Fruit fly (Drosophila melanogaster) whole organism, embryonic: ENCODE results near the gene Lcp65Aa.

Experiments used
- Bteb2 ChIP-seq: fragments of 200-800 bp; sonication (Bioruptor generic); optimal IDR thresholded peaks from 2 replicates; lab custom pipeline; 2016; ENCODE audit warnings: missing biosample characterization, missing genetic modification characterization
- CG12391 ChIP-seq: fragments of 200-800 bp; sonication (Bioruptor generic); optimal IDR thresholded peaks from 3 replicates; lab custom pipeline; 2018; ENCODE audit warnings: missing biosample characterization, mild to moderate bottlenecking, missing genetic modification characterization, moderate library complexity
- CG13287 ChIP-seq: fragments of 200-800 bp; sonication (Bioruptor generic); IDR thresholded peaks from 2 replicates; pipeline ENCODE4 v1.3.6; 2022; ENCODE audit warnings: missing biosample characterization, missing genetic modification characterization; ENCODE audit not compliant: partially characterized antibody
- CG13775 ChIP-seq: fragments of 200-800 bp; sonication (Bioruptor generic); optimal IDR thresholded peaks from 3 replicates; lab custom pipeline; 2017; ENCODE audit warnings: missing biosample characterization, mild to moderate bottlenecking, missing genetic modification characterization
- CG14965 ChIP-seq: fragments of 200-800 bp; sonication (Bioruptor generic); optimal IDR thresholded peaks from 2 replicates; lab custom pipeline; 2016; ENCODE audit warnings: missing biosample characterization, missing genetic modification characterization, borderline replicate concordance
- CG16815 ChIP-seq: fragments of 200-800 bp; sonication (Bioruptor generic); optimal IDR thresholded peaks from 3 replicates; lab custom pipeline; 2017; ENCODE audit warnings: missing biosample characterization, mild to moderate bottlenecking, missing genetic modification characterization
- CG17328 ChIP-seq: fragments of 200-800 bp; sonication (Bioruptor generic); IDR thresholded peaks from 2 replicates; pipeline ENCODE4 v1.3.6; 2022; ENCODE audit warnings: missing biosample characterization, missing genetic modification characterization
- CG18262 ChIP-seq: fragments of 200-800 bp; optimal IDR thresholded peaks from 3 replicates; lab custom pipeline; 2019; ENCODE audit warnings: missing biosample characterization, mild to moderate bottlenecking, missing genetic modification characterization, moderate library complexity
- CG34224 ChIP-seq: fragments of 200-800 bp; sonication (Bioruptor generic); IDR thresholded peaks from 3 replicates; pipeline ENCODE4 v1.3.6; 2022; ENCODE audit warnings: missing biosample characterization, missing genetic modification characterization; ENCODE audit not compliant: partially characterized antibody
- CG3838 ChIP-seq: fragments of 200-800 bp; sonication (Bioruptor generic); optimal IDR thresholded peaks from 3 replicates; lab custom pipeline; 2016; ENCODE audit warnings: missing biosample characterization, missing genetic modification characterization
- CG42726 ChIP-seq: fragments of 200-800 bp; sonication (Bioruptor generic); IDR thresholded peaks from 2 replicates; pipeline ENCODE4 v1.3.6; 2022; ENCODE audit warnings: missing biosample characterization, missing genetic modification characterization; ENCODE audit not compliant: partially characterized antibody
- CG4328 ChIP-seq: fragments of 200-800 bp; sonication (Bioruptor generic); optimal IDR thresholded peaks from 3 replicates; lab custom pipeline; 2017; ENCODE audit warnings: missing biosample characterization, missing genetic modification reagents, missing genetic modification characterization
- CG4404 ChIP-seq: fragments of 200-800 bp; sonication (Bioruptor generic); IDR thresholded peaks from 2 replicates; pipeline ENCODE4 v1.3.6; 2022; ENCODE audit warnings: missing biosample characterization, missing genetic modification characterization
- CG5953 ChIP-seq: fragments of 200-800 bp; sonication (Bioruptor generic); IDR thresholded peaks from 2 replicates; pipeline ENCODE4 v1.3.6; 2022; ENCODE audit warnings: missing biosample characterization, missing genetic modification characterization
- CG6272 ChIP-seq: fragments of 200-800 bp; sonication (Bioruptor generic); IDR thresholded peaks from 2 replicates; pipeline ENCODE4 v1.3.6; 2022; ENCODE audit warnings: missing biosample characterization, missing genetic modification characterization
- CG7839 ChIP-seq: fragments of 200-800 bp; sonication (Bioruptor generic); optimal IDR thresholded peaks from 3 replicates; lab custom pipeline; 2018; ENCODE audit warnings: missing biosample characterization, mild to moderate bottlenecking, missing genetic modification characterization, moderate library complexity
- CG9437 ChIP-seq: fragments of 200-800 bp; sonication (Bioruptor generic); optimal IDR thresholded peaks from 2 replicates; lab custom pipeline; 2018; ENCODE audit warnings: missing biosample characterization, mild to moderate bottlenecking, missing genetic modification characterization
- Doc2 ChIP-seq: fragments of 200-800 bp; sonication (Bioruptor generic); IDR thresholded peaks from 2 replicates; pipeline ENCODE4 v1.3.6; 2022; ENCODE audit warnings: missing biosample characterization, missing genetic modification characterization
- H2.0 ChIP-seq: fragments of 200-800 bp; sonication (Bioruptor generic); IDR thresholded peaks from 2 replicates; pipeline ENCODE4 v1.3.6; 2022; ENCODE audit warnings: missing biosample characterization, missing genetic modification characterization
- HLH3B ChIP-seq: fragments of 200-800 bp; sonication (Bioruptor generic); IDR thresholded peaks from 2 replicates; pipeline ENCODE4 v1.3.6; 2022; ENCODE audit warnings: missing biosample characterization, missing genetic modification characterization
- HLH4C ChIP-seq: fragments of 200-800 bp; sonication (Bioruptor generic); IDR thresholded peaks from 3 replicates; pipeline ENCODE4 v1.3.6; 2022; ENCODE audit warnings: missing biosample characterization, missing genetic modification characterization; ENCODE audit not compliant: partially characterized antibody
- Neu2 ChIP-seq: fragments of 200-800 bp; sonication (Bioruptor generic); optimal IDR thresholded peaks from 3 replicates; lab custom pipeline; 2016; ENCODE audit warnings: missing biosample characterization, missing genetic modification characterization, borderline replicate concordance
- Six4 ChIP-seq: fragments of 200-800 bp; sonication (Bioruptor generic); optimal IDR thresholded peaks from 2 replicates; lab custom pipeline; 2016; ENCODE audit warnings: missing biosample characterization, missing genetic modification characterization
- Sox100B ChIP-seq: fragments of 200-800 bp; sonication (Bioruptor generic); optimal IDR thresholded peaks from 3 replicates; lab custom pipeline; 2018; ENCODE audit warnings: missing biosample characterization, mild to moderate bottlenecking, missing genetic modification characterization
- TFAM ChIP-seq: fragments of 200-800 bp; sonication (Bioruptor generic); optimal IDR thresholded peaks from 2 replicates; lab custom pipeline; 2017; ENCODE audit warnings: missing biosample characterization, missing genetic modification characterization, inconsistent platforms
- bigmax ChIP-seq: fragments of 200-800 bp; sonication (Bioruptor generic); optimal IDR thresholded peaks from 2 replicates; lab custom pipeline; 2018; ENCODE audit warnings: missing biosample characterization, mild to moderate bottlenecking, missing genetic modification characterization
- cas ChIP-seq: fragments of 200-800 bp; sonication (Bioruptor generic); IDR thresholded peaks from 2 replicates; pipeline ENCODE4 v1.3.6; 2022; ENCODE audit warnings: missing biosample characterization, missing genetic modification characterization
- corto ChIP-seq: fragments of 200-800 bp; sonication (Bioruptor generic); optimal IDR thresholded peaks from 2 replicates; lab custom pipeline; 2016; ENCODE audit warnings: missing biosample characterization, mild to moderate bottlenecking, missing genetic modification characterization, moderate library complexity
- croc ChIP-seq: fragments of 200-800 bp; sonication (Bioruptor generic); conservative IDR thresholded peaks from 3 replicates; pipeline ENCODE4 v1.3.6; 2022; ENCODE audit warnings: missing biosample characterization, missing genetic modification characterization
- crol ChIP-seq: fragments of 200-800 bp; sonication (Bioruptor generic); IDR thresholded peaks from 2 replicates; pipeline ENCODE4 v1.3.6; 2022; ENCODE audit warnings: missing biosample characterization, missing genetic modification characterization
- dmrt11E ChIP-seq: fragments of 200-800 bp; sonication (Bioruptor generic); optimal IDR thresholded peaks from 3 replicates; lab custom pipeline; 2018; ENCODE audit warnings: missing biosample characterization, mild to moderate bottlenecking, missing genetic modification characterization, moderate library complexity
- fd64A ChIP-seq: fragments of 200-800 bp; sonication (Bioruptor generic); optimal IDR thresholded peaks from 3 replicates; lab custom pipeline; 2018; ENCODE audit warnings: missing biosample characterization, mild to moderate bottlenecking, missing genetic modification characterization
- ftz-f1 ChIP-seq: fragments of 200-800 bp; sonication (Bioruptor generic); optimal IDR thresholded peaks from 2 replicates; lab custom pipeline; 2016; ENCODE audit warnings: missing biosample characterization, missing genetic modification characterization
- ind ChIP-seq: fragments of 200-800 bp; sonication (Bioruptor generic); optimal IDR thresholded peaks from 3 replicates; lab custom pipeline; 2016; ENCODE audit warnings: missing biosample characterization, missing genetic modification characterization
- jigr1 ChIP-seq: fragments of 200-800 bp; sonication (Bioruptor generic); IDR thresholded peaks from 3 replicates; pipeline ENCODE4 v1.3.6; 2022; ENCODE audit warnings: missing biosample characterization, missing genetic modification characterization
- knrl ChIP-seq: fragments of 200-800 bp; sonication (Bioruptor generic); IDR thresholded peaks from 3 replicates; pipeline ENCODE4 v1.3.6; 2022; ENCODE audit warnings: missing biosample characterization, missing genetic modification characterization; ENCODE audit not compliant: partially characterized antibody
- lab ChIP-seq: fragments of 200-800 bp; sonication (Bioruptor generic); optimal IDR thresholded peaks from 3 replicates; lab custom pipeline; 2017; ENCODE audit warnings: missing biosample characterization, missing genetic modification characterization, mild to moderate bottlenecking, moderate library complexity, missing genetic modification reagents
- lmd ChIP-seq: fragments of 200-800 bp; sonication (Bioruptor generic); IDR thresholded peaks from 2 replicates; pipeline ENCODE4 v1.3.6; 2022; ENCODE audit warnings: missing biosample characterization, missing genetic modification characterization
- nau ChIP-seq: fragments of 200-800 bp; sonication (Bioruptor generic); optimal IDR thresholded peaks from 3 replicates; lab custom pipeline; 2017; ENCODE audit warnings: missing biosample characterization, mild to moderate bottlenecking, missing genetic modification characterization, missing genetic modification reagents
- onecut ChIP-seq: fragments of 200-800 bp; sonication (Bioruptor generic); IDR thresholded peaks from 2 replicates; pipeline ENCODE4 v1.3.6; 2022; ENCODE audit warnings: missing biosample characterization, missing genetic modification characterization
- org-1 ChIP-seq: fragments of 200-800 bp; sonication (Bioruptor generic); optimal IDR thresholded peaks from 2 replicates; lab custom pipeline; 2017; ENCODE audit warnings: missing biosample characterization, missing genetic modification characterization
- peb ChIP-seq: fragments of 200-800 bp; sonication (Bioruptor generic); IDR thresholded peaks from 2 replicates; pipeline ENCODE4 v1.3.6; 2022; ENCODE audit warnings: missing biosample characterization, missing genetic modification characterization
- pzg ChIP-seq: fragments of 200-800 bp; sonication (Bioruptor generic); optimal IDR thresholded peaks from 3 replicates; lab custom pipeline; 2018; ENCODE audit warnings: missing biosample characterization, mild to moderate bottlenecking, missing genetic modification characterization, moderate library complexity
- ranshi ChIP-seq: fragments of 200-800 bp; sonication (Bioruptor generic); IDR thresholded peaks from 2 replicates; pipeline ENCODE4 v1.3.6; 2022; ENCODE audit warnings: missing biosample characterization, missing genetic modification characterization
- rib ChIP-seq: fragments of 200-800 bp; sonication (Bioruptor generic); IDR thresholded peaks from 2 replicates; pipeline ENCODE4 v1.3.6; 2022; ENCODE audit warnings: missing biosample characterization, missing genetic modification characterization
- sisA ChIP-seq: fragments of 200-800 bp; sonication (Bioruptor generic); IDR thresholded peaks from 2 replicates; pipeline ENCODE4 v1.3.6; 2022; ENCODE audit warnings: missing biosample characterization, missing genetic modification characterization
- wor ChIP-seq: fragments of 200-800 bp; sonication (Bioruptor generic); IDR thresholded peaks from 2 replicates; pipeline ENCODE4 v1.3.6; 2022; ENCODE audit warnings: missing biosample characterization, missing genetic modification characterization
- zen ChIP-seq: fragments of 200-800 bp; sonication (Bioruptor generic); optimal IDR thresholded peaks from 3 replicates; lab custom pipeline; 2018; ENCODE audit warnings: missing biosample characterization, mild to moderate bottlenecking, missing genetic modification characterization, moderate library complexity

The Lcp65Aa gene

dm6 chr3L:6124616-6125408 lies 26.3 kb upstream of the Lcp65Aa start (continued):
- peak; percentile 57 for TF ChIP-seq org-1
- TF ChIP-seq croc (GFP tag; lab: Robert Waterston, UW), result peak; percentile 42; the same call in 1 of the 3 replicates
- TF ChIP-seq Doc2, result no peak
- peak; percentile 52; the same call in 1 of the 2 replicates for TF ChIP-seq peb (GFP tag; lab: Robert Waterston, UW)
- peak; percentile 56 for TF ChIP-seq TFAM (GFP tag; lab: Kevin White, UChicago)
- TF ChIP-seq rib (GFP tag; lab: Robert Waterston, UW), result no peak
- peak; percentile 63 for TF ChIP-seq CG7839 (tag; lab: Kevin White, UChicago)
- peak; percentile 18; the same call in 1 of the 2 replicates for TF ChIP-seq wor (GFP tag; lab: Robert Waterston, UW)
- TF ChIP-seq ind (GFP tag; lab: Kevin White, UChicago), result peak; percentile 20
- no peak for TF ChIP-seq cas (GFP tag; lab: Robert Waterston, UW)
- TF ChIP-seq Neu2, result no peak
- peak; percentile 68 for TF ChIP-seq bigmax (GFP tag; lab: Kevin White, UChicago)
- TF ChIP-seq Sox100B (GFP tag; lab: Kevin White, UChicago), result peak; percentile 75
- TF ChIP-seq Bteb2 (GFP tag; lab: Kevin White, UChicago), result no peak
- TF ChIP-seq pzg (GFP tag; lab: Kevin White, UChicago), result peak; percentile 17
- TF ChIP-seq CG4404, result no peak
- TF ChIP-seq CG42726, result peak; percentile 42; the same call in 1 of the 2 replicates
- TF ChIP-seq CG34224 (GFP tag; lab: Robert Waterston, UW), result no peak
- peak; percentile 55 for TF ChIP-seq zen
- no peak for TF ChIP-seq corto (GFP tag; lab: Kevin White, UChicago)
- TF ChIP-seq CG17328 (GFP tag; lab: Robert Waterston, UW), result peak; percentile 89
- TF ChIP-seq HLH4C (GFP tag; lab: Robert Waterston, UW), result no peak
- no peak; the same call in 1 of the 2 replicates for TF ChIP-seq CG13287 (GFP tag; lab: Robert Waterston, UW)
- peak; percentile 23 for TF ChIP-seq CG14965 (GFP tag; lab: Kevin White, UChicago)
- TF ChIP-seq knrl (GFP tag; lab: Robert Waterston, UW), result peak; percentile 47; the same call in 1 of the 3 replicates
- TF ChIP-seq jigr1, result no peak
- peak; percentile 76; the same call in 1 of the 2 replicates for TF ChIP-seq ranshi
- peak; percentile 17 for TF ChIP-seq CG16815 (GFP tag; lab: Kevin White, UChicago)
- TF ChIP-seq crol (GFP tag; lab: Robert Waterston, UW), result no peak
- peak; percentile 81 for TF ChIP-seq CG4328
- peak; percentile 56 for TF ChIP-seq CG12391 (tag; lab: Kevin White, UChicago)
- TF ChIP-seq Six4 (GFP tag; lab: Kevin White, UChicago), result peak; percentile 46
- TF ChIP-seq fd64A, result no peak
- peak; percentile 79 for TF ChIP-seq CG5953 (GFP tag; lab: Robert Waterston, UW)
- TF ChIP-seq CG9437 (GFP tag; lab: Kevin White, UChicago), result peak; percentile 34
- peak; percentile 49 for TF ChIP-seq dmrt11E (tag; lab: Kevin White, UChicago)
- TF ChIP-seq H2.0 (GFP tag; lab: Robert Waterston, UW), result peak; percentile 58; the same call in 1 of the 2 replicates
- TF ChIP-seq HLH3B (GFP tag; lab: Robert Waterston, UW), result peak; percentile 80
- TF ChIP-seq sisA, result no peak
- peak; percentile 12 for TF ChIP-seq ftz-f1
- TF ChIP-seq CG18262 (tag; lab: Kevin White, UChicago), result peak; percentile 64
- TF ChIP-seq lmd (GFP tag; lab: Robert Waterston, UW), result peak; percentile 74
- TF ChIP-seq nau, result peak; percentile 87
- peak; percentile 94 for TF ChIP-seq lab (GFP tag; lab: Kevin White, UChicago)
- peak; percentile 62 for TF ChIP-seq CG13775
- TF ChIP-seq onecut (GFP tag; lab: Robert Waterston, UW), result peak; percentile 86
- TF ChIP-seq CG3838, result peak; percentile 4
- peak; percentile 55 for TF ChIP-seq CG6272 (GFP tag; lab: Robert Waterston, UW)
